Worm (Caenorhabditis elegans): ENCODE results near the gene srw-139.
"Not testable (repeated sequence)": the region's sequence is repeated elsewhere in the genome, so short reads cannot be mapped to it uniquely, and the experiment has no call there.

The srw-139 gene

ce11 chrV:2999736-3000135 is 14.5 kb upstream of the srw-139 start, which contains the start of gene srw-119:
Gene srw-119 (minus strand): TSS chrV:2999836.
- TF ChIP-seq ztf-23 (GFP tag; IDR thresholded peaks at IDR 0.05) (no peak), tab-1 (GFP tag; IDR thresholded peaks at IDR 0.05) (no peak), med-1 (GFP tag; optimal IDR thresholded peaks at IDR 0.05; ENCODE audit: insufficient read depth) (no peak), ztf-29 (GFP tag; IDR thresholded peaks at IDR 0.05) (no peak), ref-1 (GFP tag; conservative IDR thresholded peaks at IDR 0.05) (no peak), T22C8.4 (GFP tag; IDR thresholded peaks at IDR 0.05) (no peak), klf-2 (GFP tag; conservative IDR thresholded peaks at IDR 0.05) (no peak), flt-1 (GFP tag; IDR thresholded peaks at IDR 0.05) (no peak), cog-1 (tag; optimal IDR thresholded peaks at IDR 0.05) (no peak)

DNA sequence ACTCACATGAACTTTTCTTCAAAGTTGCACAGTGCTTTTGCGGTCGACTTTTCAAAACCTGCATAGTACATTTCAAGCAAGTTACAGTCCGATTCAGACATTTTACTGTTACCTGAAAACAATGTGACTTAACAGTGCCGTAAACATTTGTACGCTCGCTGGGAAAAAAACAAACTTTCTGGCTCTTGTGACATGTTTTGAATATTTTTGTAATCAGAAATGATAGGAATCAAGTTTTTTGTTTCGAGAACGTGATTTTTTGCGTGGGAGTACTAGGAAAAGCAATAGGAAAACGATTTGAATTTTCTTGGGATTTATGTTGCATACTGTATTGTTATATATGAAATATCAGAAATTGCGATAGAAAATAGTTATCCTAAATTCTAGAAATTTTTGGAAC is 10.9 kb upstream of the srw-139 start, which contains the start of gene srw-120:
Gene srw-120, minus strand, starts transcription at position 101 of the 400 bp plus-strand sequence.
- no peak for TF ChIP-seq ztf-23 (GFP tag; IDR thresholded peaks at IDR 0.05)
- TF ChIP-seq flt-1 (GFP tag; IDR thresholded peaks at IDR 0.05): no peak
- TF ChIP-seq tab-1 (GFP tag; IDR thresholded peaks at IDR 0.05): no peak
- TF ChIP-seq T22C8.4 (GFP tag; IDR thresholded peaks at IDR 0.05): no peak
- no peak for TF ChIP-seq ztf-29 (GFP tag; IDR thresholded peaks at IDR 0.05)
- no peak for TF ChIP-seq klf-2 (GFP tag; conservative IDR thresholded peaks at IDR 0.05)
- TF ChIP-seq cog-1 (tag; optimal IDR thresholded peaks at IDR 0.05): no peak
- TF ChIP-seq ref-1 (GFP tag; conservative IDR thresholded peaks at IDR 0.05): no peak
- no peak for TF ChIP-seq med-1 (GFP tag; optimal IDR thresholded peaks at IDR 0.05; ENCODE audit: insufficient read depth)

DNA sequence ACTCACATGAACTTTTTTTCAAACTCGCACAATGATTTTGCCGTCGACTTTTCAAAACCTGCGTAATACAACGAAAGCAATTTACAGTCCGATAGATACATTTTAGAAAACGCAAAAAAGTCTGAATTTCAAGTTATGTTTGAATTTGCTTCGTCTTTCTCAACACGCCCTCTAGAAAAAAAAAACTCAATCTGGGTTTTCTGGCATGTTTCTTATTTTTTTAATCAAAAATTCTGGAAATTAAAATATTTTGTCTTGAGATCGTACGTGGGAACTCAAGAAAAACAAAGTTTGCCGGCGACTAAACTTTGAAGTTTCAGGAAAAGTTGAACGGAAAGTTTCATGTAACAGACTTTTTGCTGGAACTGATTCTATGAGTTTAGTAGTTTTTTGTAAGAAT is 8.6 kb upstream of the srw-139 start, which contains the start of gene srw-115:
Gene srw-115, minus strand, starts transcription at position 101 of the 400 bp plus-strand sequence.
- TF ChIP-seq tab-1 (GFP tag; IDR thresholded peaks at IDR 0.05) (no peak), ztf-23 (GFP tag; IDR thresholded peaks at IDR 0.05) (no peak), med-1 (GFP tag; optimal IDR thresholded peaks at IDR 0.05; ENCODE audit: insufficient read depth) (no peak), cog-1 (tag; optimal IDR thresholded peaks at IDR 0.05) (no peak), flt-1 (GFP tag; IDR thresholded peaks at IDR 0.05) (no peak), ztf-29 (GFP tag; IDR thresholded peaks at IDR 0.05) (no peak), T22C8.4 (GFP tag; IDR thresholded peaks at IDR 0.05) (no peak), klf-2 (GFP tag; conservative IDR thresholded peaks at IDR 0.05) (no peak), ref-1 (GFP tag; conservative IDR thresholded peaks at IDR 0.05) (no peak)

DNA sequence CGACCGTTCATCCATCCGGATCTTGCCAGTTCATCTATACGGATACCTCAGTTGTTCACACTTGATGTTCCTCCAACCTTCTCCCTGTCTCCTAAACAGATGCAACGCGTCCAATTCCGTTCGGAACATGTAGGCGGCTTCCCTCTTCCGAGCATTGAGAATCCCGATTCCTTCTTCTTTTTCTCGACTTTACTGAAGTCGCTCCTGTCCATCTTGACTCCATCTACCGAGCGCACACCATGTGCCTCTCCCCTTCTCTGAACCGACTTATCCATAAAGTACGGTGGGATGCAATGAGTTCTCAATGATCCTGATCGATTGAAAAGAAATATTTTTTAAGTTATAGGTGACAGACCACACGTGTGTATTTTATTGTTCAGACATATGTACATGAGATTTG is 6.9 kb upstream of the srw-139 start:
- TF ChIP-seq cog-1 (tag; optimal IDR thresholded peaks at IDR 0.05) (no peak), ztf-29 (GFP tag; IDR thresholded peaks at IDR 0.05) (no peak), flt-1 (GFP tag; IDR thresholded peaks at IDR 0.05) (no peak), ztf-23 (GFP tag; IDR thresholded peaks at IDR 0.05) (no peak), T22C8.4 (GFP tag; IDR thresholded peaks at IDR 0.05) (no peak), med-1 (GFP tag; optimal IDR thresholded peaks at IDR 0.05; ENCODE audit: insufficient read depth) (no peak), klf-2 (GFP tag; conservative IDR thresholded peaks at IDR 0.05) (no peak), ref-1 (GFP tag; conservative IDR thresholded peaks at IDR 0.05) (no peak), tab-1 (GFP tag; IDR thresholded peaks at IDR 0.05) (no peak)

ce11 chrV:2991485-2991884 is 6.3 kb upstream of the srw-139 start, which contains the start of gene srw-121:
Gene srw-121 (minus strand): TSS chrV:2991585.
- TF ChIP-seq tab-1 (GFP tag; IDR thresholded peaks at IDR 0.05): no peak
- no peak for TF ChIP-seq ztf-23 (GFP tag; IDR thresholded peaks at IDR 0.05)
- no peak for TF ChIP-seq T22C8.4 (GFP tag; IDR thresholded peaks at IDR 0.05)
- no peak for TF ChIP-seq ztf-29 (GFP tag; IDR thresholded peaks at IDR 0.05)
- no peak for TF ChIP-seq klf-2 (GFP tag; conservative IDR thresholded peaks at IDR 0.05)
- TF ChIP-seq med-1 (GFP tag; optimal IDR thresholded peaks at IDR 0.05; ENCODE audit: insufficient read depth): no peak
- no peak for TF ChIP-seq ref-1 (GFP tag; conservative IDR thresholded peaks at IDR 0.05)
- TF ChIP-seq flt-1 (GFP tag; IDR thresholded peaks at IDR 0.05): no peak
- no peak for TF ChIP-seq cog-1 (tag; optimal IDR thresholded peaks at IDR 0.05)

ce11 chrV:2987407-2987806 is 2.2 kb upstream of the srw-139 start, which contains the start of gene srh-85:
Gene srh-85 (minus strand): TSS chrV:2987507.
- TF ChIP-seq ztf-29 (GFP tag; IDR thresholded peaks at IDR 0.05) (no peak), ztf-23 (GFP tag; IDR thresholded peaks at IDR 0.05) (no peak), cog-1 (tag; optimal IDR thresholded peaks at IDR 0.05) (no peak), med-1 (GFP tag; optimal IDR thresholded peaks at IDR 0.05; ENCODE audit: insufficient read depth) (no peak), ref-1 (GFP tag; conservative IDR thresholded peaks at IDR 0.05) (no peak), flt-1 (GFP tag; IDR thresholded peaks at IDR 0.05) (no peak), klf-2 (GFP tag; conservative IDR thresholded peaks at IDR 0.05) (no peak), tab-1 (GFP tag; IDR thresholded peaks at IDR 0.05) (no peak), T22C8.4 (GFP tag; IDR thresholded peaks at IDR 0.05) (no peak)

ce11 chrV:2983351-2983750 is 1.9 kb downstream of the srw-139 start, which contains the start of gene srw-117:
Gene srw-117 (minus strand): TSS chrV:2983451.
- no peak for TF ChIP-seq ref-1 (GFP tag; conservative IDR thresholded peaks at IDR 0.05)

- TF ChIP-seq ztf-23 (GFP tag; IDR thresholded peaks at IDR 0.05): no peak
- TF ChIP-seq ztf-29 (GFP tag; IDR thresholded peaks at IDR 0.05): no peak
- no peak for TF ChIP-seq cog-1 (tag; optimal IDR thresholded peaks at IDR 0.05)
- no peak for TF ChIP-seq flt-1 (GFP tag; IDR thresholded peaks at IDR 0.05)
- TF ChIP-seq med-1 (GFP tag; optimal IDR thresholded peaks at IDR 0.05; ENCODE audit: insufficient read depth): no peak
- TF ChIP-seq tab-1 (GFP tag; IDR thresholded peaks at IDR 0.05): no peak
Observed at ce11 chrV:2979978-2980377, 5.2 kb downstream of the srw-139 start, which contains the start of gene srw-118. Gene srw-118 (minus strand): TSS chrV:2980078.

- TF ChIP-seq cog-1 (tag; optimal IDR thresholded peaks at IDR 0.05): no peak
- no peak for TF ChIP-seq med-1 (GFP tag; optimal IDR thresholded peaks at IDR 0.05; ENCODE audit: insufficient read depth)
- no peak for TF ChIP-seq flt-1 (GFP tag; IDR thresholded peaks at IDR 0.05)
- no peak for TF ChIP-seq klf-2 (GFP tag; conservative IDR thresholded peaks at IDR 0.05)
- TF ChIP-seq ztf-29 (GFP tag; IDR thresholded peaks at IDR 0.05): no peak
- TF ChIP-seq T22C8.4 (GFP tag; IDR thresholded peaks at IDR 0.05): no peak
- no peak for TF ChIP-seq ref-1 (GFP tag; conservative IDR thresholded peaks at IDR 0.05)
Observed at ce11 chrV:2976287-2976686, 8.9 kb downstream of the srw-139 start, which contains the start of gene srw-124. Gene srw-124 (plus strand): TSS chrV:2976587.

DNA sequence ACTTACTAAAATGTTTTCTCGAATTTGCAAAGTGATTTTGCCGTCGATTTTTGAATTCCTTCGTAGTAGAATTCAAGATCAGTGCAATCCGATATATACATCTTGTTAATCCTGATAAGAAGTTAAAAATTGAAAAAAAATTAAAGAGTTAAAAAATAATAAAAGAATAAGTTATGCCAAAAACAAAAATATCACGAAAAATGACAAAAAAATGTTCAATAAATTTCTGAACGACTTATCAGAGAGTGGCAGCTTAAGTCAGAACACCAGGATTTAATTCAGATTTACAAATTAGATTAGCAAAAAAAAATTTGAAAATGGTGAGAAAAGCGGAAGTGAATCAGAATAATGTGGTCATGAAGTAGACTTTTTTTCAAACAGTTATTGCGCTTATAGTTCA is 9.9 kb downstream of the srw-139 start, which contains the start of gene srw-123:
Gene srw-123, minus strand, starts transcription at position 101 of the 400 bp plus-strand sequence.
- not testable (repeated sequence) for TF ChIP-seq flt-1 (GFP tag; IDR thresholded peaks at IDR 0.05); cog-1 (tag; optimal IDR thresholded peaks at IDR 0.05); ztf-23 (GFP tag; IDR thresholded peaks at IDR 0.05)

Measured in whole organism, midembryonic.